Worm (Caenorhabditis elegans) whole organism, young adult: ENCODE measurements around the gene tmed-13.
A peak's percentile ranks its signal among the peaks of the same experiment; 100 is the strongest.

Source experiments
- F37B4.10 ChIP-seq: fragments of 200-800 bp; sonication (Bioruptor generic); IDR thresholded peaks from 2 replicates; pipeline ENCODE4 v1.3.6; 2022; ENCODE audit warnings: missing genetic modification characterization, missing compliant biosample characterization
- F57C9.4 ChIP-seq: sonication (generic microtip); optimal IDR thresholded peaks from 2 replicates; lab custom pipeline; 2017; ENCODE audit warnings: mild to moderate bottlenecking, missing genetic modification characterization, missing compliant biosample characterization
- aptf-2 ChIP-seq: fragments of 200-800 bp; sonication (Bioruptor generic); conservative IDR thresholded peaks from 2 replicates; pipeline ENCODE4 v1.3.6; 2022; ENCODE audit warnings: missing genetic modification reagents, missing genetic modification characterization, missing compliant biosample characterization
- aptf-3 ChIP-seq: fragments of 200-800 bp; sonication (Bioruptor generic); IDR thresholded peaks from 2 replicates; pipeline ENCODE4 v1.3.6; 2022; ENCODE audit warnings: missing genetic modification characterization, missing compliant biosample characterization
- ceh-100 ChIP-seq: fragments of 200-800 bp; sonication (Bioruptor generic); IDR thresholded peaks from 2 replicates; pipeline ENCODE4 v1.3.6; 2022; ENCODE audit warnings: missing genetic modification reagents, missing genetic modification characterization, missing compliant biosample characterization
- egrh-3 ChIP-seq: fragments of 200-800 bp; sonication (Bioruptor generic); IDR thresholded peaks from 2 replicates; pipeline ENCODE4 v1.3.6; 2022; ENCODE audit warnings: missing genetic modification reagents, missing genetic modification characterization, missing compliant biosample characterization
- mel-28 ChIP-seq: sonication (generic microtip); optimal IDR thresholded peaks from 2 replicates; lab custom pipeline; 2016; ENCODE audit warnings: borderline replicate concordance, mild to moderate bottlenecking, missing genetic modification characterization, missing compliant biosample characterization
- nfyb-1 ChIP-seq: fragments of 200-800 bp; sonication (Bioruptor generic); IDR thresholded peaks from 2 replicates; pipeline ENCODE4 v1.3.6; 2022; ENCODE audit warnings: missing genetic modification reagents, missing genetic modification characterization, missing compliant biosample characterization
- pha-4 ChIP-seq: fragments of 150-350 bp; sonication (generic microtip); optimal IDR thresholded peaks from 2 replicates; lab custom pipeline; 2014; ENCODE audit warnings: missing biosample characterization, missing genetic modification reagents, missing genetic modification characterization
- sea-2 ChIP-seq: fragments of 200-800 bp; sonication (Bioruptor generic); IDR thresholded peaks from 2 replicates; pipeline ENCODE4 v1.3.6; 2022; ENCODE audit warnings: missing genetic modification characterization, missing compliant biosample characterization

- TF ChIP-seq ceh-100 (GFP tag; lab: Robert Waterston, UW) (no peak), pha-4 (tag; lab: Kevin White, UChicago) (peak; percentile 86), F37B4.10 (no peak), aptf-3 (GFP tag; lab: Robert Waterston, UW) (no peak), egrh-3 (GFP tag; lab: Robert Waterston, UW) (no peak), aptf-2 (GFP tag; lab: Robert Waterston, UW) (no peak), mel-28 (no peak), nfyb-1 (GFP tag; lab: Robert Waterston, UW) (no peak), F57C9.4 (tag; lab: Kevin White, UChicago) (no peak), sea-2 (GFP tag; lab: Robert Waterston, UW) (no peak)
These were observed 29.7 kb upstream of the tmed-13 start for ce11 chrIV:6500843-6501242.
